Fruit fly (Drosophila melanogaster): Measurements from ENCODE around the gene CG43896.

DNA sequence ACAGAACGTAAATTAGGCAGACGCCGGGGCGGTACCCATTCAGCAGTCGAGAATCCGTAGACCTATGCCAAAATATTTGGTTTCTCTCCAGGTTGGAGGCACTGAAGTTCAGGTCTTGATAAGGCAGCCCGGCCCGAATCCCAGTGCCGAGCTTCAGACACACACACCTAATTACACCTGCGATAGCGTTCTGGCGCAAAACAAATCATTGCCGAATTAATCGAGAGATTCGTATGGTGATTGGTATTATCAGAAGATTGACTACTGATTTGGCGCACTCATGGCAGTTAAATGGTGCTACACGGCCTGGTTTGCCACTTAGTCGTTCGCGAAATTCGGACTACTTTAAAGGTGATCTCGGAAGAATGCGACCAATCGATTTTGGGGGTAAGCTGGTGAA, 28.6 kb upstream of the CG43896 start, which contains the start of gene CG7252:
- TF ChIP-seq CG8478 (optimal IDR thresholded peaks at IDR 0.05) (no peak), CTCF (optimal IDR thresholded peaks at IDR 0.05) (no peak)

Measured in S2 (cell line).